Fruit fly (Drosophila melanogaster): Measurements from ENCODE around the gene CG34277.

CG34277 gene

DNA sequence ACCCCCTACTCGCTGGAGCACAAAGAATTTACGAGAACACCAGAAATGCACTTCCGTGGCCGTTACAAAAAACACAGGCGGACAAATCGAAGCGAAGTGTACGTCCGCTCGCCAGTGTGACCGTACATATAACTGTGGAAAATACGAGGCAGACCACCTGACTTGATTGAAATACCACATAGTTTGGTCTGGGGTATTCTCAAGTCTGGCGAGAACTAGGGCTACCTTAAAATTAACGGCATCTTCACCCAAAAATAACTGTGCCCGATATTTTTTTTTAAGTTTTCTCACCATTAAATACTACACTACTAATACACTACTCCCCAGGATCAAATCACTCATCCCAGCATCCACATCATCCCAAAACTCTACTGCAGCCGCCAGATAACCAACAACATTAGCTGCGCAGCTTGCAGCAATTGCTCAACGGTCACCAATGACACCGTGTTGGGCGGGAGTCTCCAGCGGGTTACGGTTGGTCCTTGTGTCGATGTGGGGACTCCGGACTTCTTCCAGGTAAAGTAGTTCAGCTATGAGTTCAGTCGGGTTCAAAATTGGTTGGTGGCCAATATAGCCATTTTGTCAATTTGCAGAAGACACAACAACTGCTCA lies 1.1 kb upstream of the CG34277 start, which contains the start of gene Cerk (continued):
- TF ChIP-seq kni (GFP tag; optimal IDR thresholded peaks at IDR 0.05) (no peak), vvl (GFP tag; IDR thresholded peaks at IDR 0.05) (peak; percentile 59), Mad (GFP tag; optimal IDR thresholded peaks at IDR 0.05) (no peak), NFAT (GFP tag; IDR thresholded peaks at IDR 0.05) (peak; percentile 65), CG12071 (GFP tag; optimal IDR thresholded peaks at IDR 0.05) (no peak), ab (GFP tag; optimal IDR thresholded peaks at IDR 0.05) (no peak), Hr78 (GFP tag; optimal IDR thresholded peaks at IDR 0.05) (no peak), ems (GFP tag; optimal IDR thresholded peaks at IDR 0.05) (peak; percentile 24), CG12659 (GFP tag; optimal IDR thresholded peaks at IDR 0.05) (peak; percentile 64), CG2678 (tag; optimal IDR thresholded peaks at IDR 0.05) (no peak), NC2α (GFP tag; optimal IDR thresholded peaks at IDR 0.05) (no peak), tx (GFP tag; optimal IDR thresholded peaks at IDR 0.05) (peak; percentile 27), CG33213 (GFP tag; optimal IDR thresholded peaks at IDR 0.05) (peak; percentile 73), crol (GFP tag; IDR thresholded peaks at IDR 0.05) (no peak), CG16813 (GFP tag; IDR thresholded peaks at IDR 0.05; ENCODE audit: partially characterized antibody) (peak; percentile 49; the same call in 1 of the 3 replicates), Rfx (GFP tag; IDR thresholded peaks at IDR 0.05) (peak; percentile 73), CG1233 (GFP tag; optimal IDR thresholded peaks at IDR 0.05) (peak; percentile 13), wek (GFP tag; optimal IDR thresholded peaks at IDR 0.05) (peak; percentile 99), Dref (GFP tag; IDR thresholded peaks at IDR 0.05) (peak; percentile 48), NC2β (GFP tag; optimal IDR thresholded peaks at IDR 0.05) (peak; percentile 57), danr (GFP tag; IDR thresholded peaks at IDR 0.05) (no peak), CG7271 (tag; optimal IDR thresholded peaks at IDR 0.05) (no peak), CG16863 (GFP tag; optimal IDR thresholded peaks at IDR 0.05) (no peak), Sry-β (GFP tag; optimal IDR thresholded peaks at IDR 0.05) (peak; percentile 56), H15 (GFP tag; IDR thresholded peaks at IDR 0.05) (0 out of 3 replicates have a peak, but pooled peaks have one; percentile 8), Hmr (GFP tag; optimal IDR thresholded peaks at IDR 0.05) (peak; percentile 38), D19B (GFP tag; optimal IDR thresholded peaks at IDR 0.05) (no peak), CG14710 (tag; optimal IDR thresholded peaks at IDR 0.05) (peak; percentile 52), CG8478 (optimal IDR thresholded peaks at IDR 0.05) (no peak), aop (GFP tag; IDR thresholded peaks at IDR 0.05) (peak; percentile 35; the same call in 1 of the 2 replicates), prd (optimal IDR thresholded peaks at IDR 0.05) (no peak), prd (GFP tag; IDR thresholded peaks at IDR 0.05) (peak; percentile 48; the same call in 1 of the 3 replicates), CG8924 (tag; optimal IDR thresholded peaks at IDR 0.05) (no peak), CG7357 (GFP tag; IDR thresholded peaks at IDR 0.05) (0 out of 3 replicates have a peak, but pooled peaks have one; percentile 22), lola (GFP tag; optimal IDR thresholded peaks at IDR 0.05) (no peak), YL-1 (GFP tag; optimal IDR thresholded peaks at IDR 0.05) (peak; percentile 38), eyg (GFP tag; optimal IDR thresholded peaks at IDR 0.05) (peak; percentile 59), zfh2 (GFP tag; optimal IDR thresholded peaks at IDR 0.05) (peak; percentile 36), lov (optimal IDR thresholded peaks at IDR 0.05) (no peak), lov (GFP tag; IDR thresholded peaks at IDR 0.05) (0 out of 3 replicates have a peak, but pooled peaks have one; percentile 36), Meics (GFP tag; optimal IDR thresholded peaks at IDR 0.05) (peak; percentile 28), CG17385 (GFP tag; optimal IDR thresholded peaks at IDR 0.05) (peak; percentile 36), CG2712 (tag; optimal IDR thresholded peaks at IDR 0.05) (peak; percentile 42), peb (GFP tag; IDR thresholded peaks at IDR 0.05) (no peak), Blimp-1 (GFP tag; optimal IDR thresholded peaks at IDR 0.05) (no peak), CG11695 (GFP tag; IDR thresholded peaks at IDR 0.05) (no peak), H2.0 (GFP tag; IDR thresholded peaks at IDR 0.05) (no peak; the same call in 1 of the 2 replicates), dimm (GFP tag; IDR thresholded peaks at IDR 0.05) (no peak), CG2202 (tag; optimal IDR thresholded peaks at IDR 0.05) (peak; percentile 4), D19A (tag; optimal IDR thresholded peaks at IDR 0.05) (no peak), Xbp1 (GFP tag; optimal IDR thresholded peaks at IDR 0.05) (peak; percentile 40)
